Worm (Caenorhabditis elegans) whole organism, midembryonic: ENCODE data around the gene C47E12.10.

Experiments
- cog-1 ChIP-seq: sonication (generic microtip); optimal IDR thresholded peaks from 2 replicates; lab custom pipeline; 2016; ENCODE audit warnings: missing genetic modification characterization, missing compliant biosample characterization
- klf-2 ChIP-seq: fragments of 200-800 bp; sonication (Bioruptor generic); conservative IDR thresholded peaks from 2 replicates; pipeline ENCODE4 v1.3.6; 2022; ENCODE audit warnings: missing genetic modification reagents, missing genetic modification characterization, missing compliant biosample characterization

- no peak for TF ChIP-seq klf-2
- TF ChIP-seq cog-1 (tag; lab: Kevin White, UChicago), result no peak
Measured at ce11 chrIV:10007758-10008157, 35.2 kb downstream of the C47E12.10 start.
